Worm (Caenorhabditis elegans): ENCODE data around the gene immp-2.

The immp-2 gene

ce11 chrIV:1051636-1052133 lies 46.0 kb upstream of the immp-2 start, which contains the start of gene Y55F3AM.21:
TSS of gene Y55F3AM.21 (minus strand) at chrIV:1051686.
- TF ChIP-seq attf-3 (GFP tag; conservative IDR thresholded peaks at IDR 0.05) (0 out of 2 replicates have a peak, but pooled peaks have one; percentile 24), F33H1.4 (GFP tag; IDR thresholded peaks at IDR 0.05) (peak; percentile 75), xnd-1 (tag; optimal IDR thresholded peaks at IDR 0.05) (peak; percentile 61), lsl-1 (GFP tag; optimal IDR thresholded peaks at IDR 0.05) (peak; percentile 40), madf-6 (GFP tag; IDR thresholded peaks at IDR 0.05) (peak; percentile 64)

DNA sequence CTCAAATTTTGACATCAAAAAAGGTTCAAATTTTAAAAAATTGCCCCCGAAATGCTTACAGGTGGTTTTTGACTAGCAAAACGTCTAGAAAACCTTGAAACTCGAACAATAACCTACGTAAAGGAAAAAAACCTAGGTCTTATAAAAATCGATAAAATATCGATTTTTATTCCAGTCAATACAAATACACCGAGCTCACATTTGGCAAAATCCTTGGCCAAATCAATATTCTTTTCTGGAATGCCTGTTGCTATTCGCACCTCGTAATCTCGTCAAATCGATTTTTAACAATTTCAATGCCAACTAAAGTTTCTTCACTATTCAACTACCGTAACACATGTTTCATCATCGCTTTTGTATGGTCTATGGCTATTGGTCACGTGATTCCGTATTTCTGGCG lies 41.3 kb upstream of the immp-2 start:
- TF ChIP-seq repo-1 (tag; optimal IDR thresholded peaks at IDR 0.05) (no peak), nfya-2 (GFP tag; IDR thresholded peaks at IDR 0.05) (no peak), chd-7 (tag; optimal IDR thresholded peaks at IDR 0.05) (no peak), Y95B8A.8 (GFP tag; IDR thresholded peaks at IDR 0.05) (no peak), T07F8.4 (tag; optimal IDR thresholded peaks at IDR 0.05) (no peak), lir-1 (GFP tag; conservative IDR thresholded peaks at IDR 0.05) (no peak), mes-4 (tag; optimal IDR thresholded peaks at IDR 0.05) (no peak), egrh-3 (GFP tag; IDR thresholded peaks at IDR 0.05) (no peak)

DNA sequence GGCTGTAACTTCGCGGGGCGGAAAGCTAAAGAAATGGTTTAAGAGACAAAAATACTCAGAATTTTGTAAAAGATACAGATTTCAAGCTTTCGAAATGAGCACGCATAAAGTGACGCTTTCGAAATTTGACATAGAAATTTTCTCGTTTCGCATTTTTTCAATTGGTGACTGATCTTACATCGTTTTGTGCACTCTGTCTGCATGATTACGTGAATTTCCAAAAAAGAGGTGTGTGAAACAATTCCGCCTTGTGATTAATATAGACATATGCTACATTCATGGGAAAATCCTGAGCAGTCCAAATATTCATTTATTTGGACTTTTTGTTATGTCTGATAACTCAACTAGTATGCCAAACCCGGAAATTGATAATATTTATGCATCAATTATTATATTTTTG lies 40.0 kb upstream of the immp-2 start, which contains the start of gene srx-12:
srx-12 (plus strand) TSS at position 301 of the 400 bp plus-strand sequence.
- TF ChIP-seq nhr-90 (tag; optimal IDR thresholded peaks at IDR 0.05) (no peak), D2030.7 (GFP tag; IDR thresholded peaks at IDR 0.05) (no peak), egl-18 (GFP tag; IDR thresholded peaks at IDR 0.05) (no peak), C06A6.2 (GFP tag; conservative IDR thresholded peaks at IDR 0.05) (no peak), aptf-2 (GFP tag; conservative IDR thresholded peaks at IDR 0.05) (no peak), C17E4.6 (GFP tag; IDR thresholded peaks at IDR 0.05) (no peak), Y67H2A.10 (GFP tag; conservative IDR thresholded peaks at IDR 0.05) (no peak), egl-44 (GFP tag; IDR thresholded peaks at IDR 0.05) (no peak), ztf-25 (GFP tag; IDR thresholded peaks at IDR 0.05) (no peak), ceh-79 (tag; optimal IDR thresholded peaks at IDR 0.05) (no peak), bed-2 (GFP tag; IDR thresholded peaks at IDR 0.05) (no peak), F55B11.4 (tag; optimal IDR thresholded peaks at IDR 0.05; ENCODE audit: borderline replicate concordance, insufficient read depth) (no peak), rec-8 (tag; optimal IDR thresholded peaks at IDR 0.05) (no peak), ceh-91 (GFP tag; IDR thresholded peaks at IDR 0.05) (no peak)

DNA sequence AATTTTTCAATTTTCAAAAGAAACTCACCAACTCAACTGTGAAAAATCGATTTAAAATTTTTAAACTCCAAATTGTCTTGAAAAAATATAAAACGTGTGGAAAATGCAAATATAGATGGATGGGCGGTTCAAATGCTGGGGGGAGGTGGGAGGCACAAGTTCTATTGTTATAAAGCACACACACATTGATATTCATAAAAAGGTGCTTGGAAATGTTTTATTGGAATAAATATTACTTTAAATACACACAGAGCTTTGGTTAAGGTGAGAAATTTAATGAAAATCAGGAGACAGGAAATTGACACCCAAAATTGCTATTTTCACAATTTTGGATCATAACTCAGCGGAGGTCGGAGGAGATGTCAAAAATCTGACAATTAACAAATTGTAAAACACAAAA lies 38.6 kb upstream of the immp-2 start, which contains the start of gene Y55F3AM.11:
Y55F3AM.11 (minus strand) TSS at position 101 of the 400 bp plus-strand sequence.
- no peak for TF ChIP-seq akir-1 (GFP tag; optimal IDR thresholded peaks at IDR 0.05)
- no peak for TF ChIP-seq lsy-27 (tag; optimal IDR thresholded peaks at IDR 0.05; ENCODE audit: borderline replicate concordance, insufficient read depth)
- TF ChIP-seq egl-18 (GFP tag; IDR thresholded peaks at IDR 0.05) = no peak
- TF ChIP-seq F49E8.2 (tag; optimal IDR thresholded peaks at IDR 0.05; ENCODE audit: insufficient read depth) = no peak
- no peak for TF ChIP-seq unc-130 (GFP tag; optimal IDR thresholded peaks at IDR 0.05)
- TF ChIP-seq ceh-91 (GFP tag; IDR thresholded peaks at IDR 0.05) = no peak
- TF ChIP-seq chd-7 (tag; optimal IDR thresholded peaks at IDR 0.05) = no peak
- TF ChIP-seq atf-7 (tag; optimal IDR thresholded peaks at IDR 0.05) = no peak
- TF ChIP-seq sdz-38 (tag; optimal IDR thresholded peaks at IDR 0.05) = no peak
- no peak for TF ChIP-seq ekl-4 (GFP tag; IDR thresholded peaks at IDR 0.05)
- no peak for TF ChIP-seq madf-8 (GFP tag; conservative IDR thresholded peaks at IDR 0.05)
